Fruit fly (Drosophila melanogaster) Kc167 (cell line): ENCODE measurements around the gene Dr.

Source experiments
- Myc ChIP-seq: fragments of >200 bp; optimal IDR thresholded peaks from 2 replicates; lab custom pipeline; 2017; ENCODE audit warnings: missing external identifiers
- Sin3A ChIP-seq: fragments of >200 bp; optimal IDR thresholded peaks from 2 replicates; lab custom pipeline; 2018; ENCODE audit warnings: missing external identifiers
- h ChIP-seq: fragments of >200 bp; optimal IDR thresholded peaks from 3 replicates; lab custom pipeline; 2018; ENCODE audit warnings: missing external identifiers
- insv ChIP-seq: fragments of >200 bp; optimal IDR thresholded peaks from 3 replicates; lab custom pipeline; 2018; ENCODE audit warnings: missing external identifiers
- psq ChIP-seq: fragments of >200 bp; optimal IDR thresholded peaks from 2 replicates; lab custom pipeline; 2017; ENCODE audit warnings: missing external identifiers
- ttk ChIP-seq: sonication (Bioruptor generic); optimal IDR thresholded peaks from 2 replicates; lab custom pipeline; 2017; ENCODE audit warnings: missing external identifiers

Dr gene

dm6 chr3R:29550735-29551134 is 5.5 kb upstream of the Dr start:
- TF ChIP-seq ttk (lab: Kevin White, UChicago) (no peak), Sin3A (lab: Kevin White, UChicago) (no peak), insv (lab: Kevin White, UChicago) (no peak), Myc (lab: Kevin White, UChicago) (no peak), psq (lab: Kevin White, UChicago) (no peak), h (lab: Kevin White, UChicago) (no peak)

- TF ChIP-seq psq (lab: Kevin White, UChicago) (no peak), insv (lab: Kevin White, UChicago) (no peak), h (lab: Kevin White, UChicago) (no peak), ttk (lab: Kevin White, UChicago) (no peak), Myc (lab: Kevin White, UChicago) (no peak), Sin3A (lab: Kevin White, UChicago) (no peak)
Observed at dm6 chr3R:29552830-29553583, 3.2 kb upstream of the Dr start.

dm6 chr3R:29557555-29557954 is 1.4 kb downstream of the Dr start:
- TF ChIP-seq Sin3A (lab: Kevin White, UChicago) (no peak), psq (lab: Kevin White, UChicago) (no peak), insv (lab: Kevin White, UChicago) (no peak), h (lab: Kevin White, UChicago) (no peak), ttk (lab: Kevin White, UChicago) (no peak), Myc (lab: Kevin White, UChicago) (no peak)

- TF ChIP-seq Sin3A (lab: Kevin White, UChicago), result no peak
- no peak for TF ChIP-seq insv (lab: Kevin White, UChicago)
- TF ChIP-seq Myc (lab: Kevin White, UChicago), result no peak
- no peak for TF ChIP-seq h (lab: Kevin White, UChicago)
- TF ChIP-seq psq (lab: Kevin White, UChicago), result no peak
- TF ChIP-seq ttk (lab: Kevin White, UChicago), result no peak
Observed at dm6 chr3R:29559444-29559976, 3.3 kb downstream of the Dr start.

- TF ChIP-seq h (lab: Kevin White, UChicago), result no peak
Observed at dm6 chr3R:29560418-29560817, 4.2 kb downstream of the Dr start.

- no peak for TF ChIP-seq psq (lab: Kevin White, UChicago)
- TF ChIP-seq Sin3A (lab: Kevin White, UChicago), result no peak
- TF ChIP-seq ttk (lab: Kevin White, UChicago), result no peak
- TF ChIP-seq insv (lab: Kevin White, UChicago), result no peak
- no peak for TF ChIP-seq h (lab: Kevin White, UChicago)
- TF ChIP-seq Myc (lab: Kevin White, UChicago), result no peak
Observed at dm6 chr3R:29562579-29562978, 6.4 kb downstream of the Dr start.

dm6 chr3R:29565744-29566143 is 9.6 kb downstream of the Dr start:
- TF ChIP-seq psq (lab: Kevin White, UChicago) (no peak), insv (lab: Kevin White, UChicago) (no peak), h (lab: Kevin White, UChicago) (no peak), Myc (lab: Kevin White, UChicago) (no peak), Sin3A (lab: Kevin White, UChicago) (no peak), ttk (lab: Kevin White, UChicago) (no peak)

- TF ChIP-seq ttk (lab: Kevin White, UChicago) (no peak), psq (lab: Kevin White, UChicago) (no peak), insv (lab: Kevin White, UChicago) (no peak), Myc (lab: Kevin White, UChicago) (no peak), Sin3A (lab: Kevin White, UChicago) (no peak), h (lab: Kevin White, UChicago) (no peak)
Observed at dm6 chr3R:29566997-29567670, 10.9 kb downstream of the Dr start.

dm6 chr3R:29570239-29570814 is 14.1 kb downstream of the Dr start:
- no peak for TF ChIP-seq psq (lab: Kevin White, UChicago)
- no peak for TF ChIP-seq Myc (lab: Kevin White, UChicago)
- no peak for TF ChIP-seq h (lab: Kevin White, UChicago)
- TF ChIP-seq ttk (lab: Kevin White, UChicago), result no peak
- TF ChIP-seq insv (lab: Kevin White, UChicago), result no peak
- TF ChIP-seq Sin3A (lab: Kevin White, UChicago), result no peak

dm6 chr3R:29572040-29572648 is 16.0 kb downstream of the Dr start:
- TF ChIP-seq psq (lab: Kevin White, UChicago) (no peak), ttk (lab: Kevin White, UChicago) (no peak), Myc (lab: Kevin White, UChicago) (no peak), insv (lab: Kevin White, UChicago) (no peak), Sin3A (lab: Kevin White, UChicago) (no peak), h (lab: Kevin White, UChicago) (no peak)

- TF ChIP-seq Myc (lab: Kevin White, UChicago), result no peak
- TF ChIP-seq ttk (lab: Kevin White, UChicago), result no peak
- TF ChIP-seq psq (lab: Kevin White, UChicago), result no peak
Observed at dm6 chr3R:29576009-29576408, 19.8 kb downstream of the Dr start.
